Worm (Caenorhabditis elegans): ENCODE data around the gene aman-2.

aman-2 gene

ce11 chrV:11960831-11961190 is 27.8 kb upstream of the aman-2 start:
- no peak for TF ChIP-seq egrh-3 (GFP tag; IDR thresholded peaks at IDR 0.05)
- no peak for TF ChIP-seq unc-130 (GFP tag; optimal IDR thresholded peaks at IDR 0.05)
- no peak for TF ChIP-seq F57C9.4 (tag; optimal IDR thresholded peaks at IDR 0.05)
- TF ChIP-seq tbx-9 (tag; optimal IDR thresholded peaks at IDR 0.05; ENCODE audit: borderline replicate concordance): no peak
- no peak for TF ChIP-seq hsf-1 (GFP tag; IDR thresholded peaks at IDR 0.05)
- TF ChIP-seq atf-7 (tag; optimal IDR thresholded peaks at IDR 0.05): no peak
- TF ChIP-seq lin-26 (GFP tag; IDR thresholded peaks at IDR 0.05): no peak
- TF ChIP-seq Y67H2A.10 (GFP tag; conservative IDR thresholded peaks at IDR 0.05): no peak
- no peak for TF ChIP-seq nhr-179 (tag; optimal IDR thresholded peaks at IDR 0.05)
- TF ChIP-seq ccch-3 (GFP tag; optimal IDR thresholded peaks at IDR 0.05): no peak
- TF ChIP-seq athp-1 (tag; optimal IDR thresholded peaks at IDR 0.05): no peak
- TF ChIP-seq F55B11.4 (tag; optimal IDR thresholded peaks at IDR 0.05; ENCODE audit: borderline replicate concordance, insufficient read depth): no peak
- TF ChIP-seq egl-18 (GFP tag; IDR thresholded peaks at IDR 0.05): no peak
- TF ChIP-seq nhr-27 (tag; optimal IDR thresholded peaks at IDR 0.05): no peak
- TF ChIP-seq ztf-18 (tag; optimal IDR thresholded peaks at IDR 0.05): no peak
- no peak for TF ChIP-seq madf-3 (GFP tag; IDR thresholded peaks at IDR 0.05)

- TF ChIP-seq repo-1 (tag; optimal IDR thresholded peaks at IDR 0.05): no peak
- TF ChIP-seq ama-1 (optimal IDR thresholded peaks at IDR 0.05): no peak
- TF ChIP-seq ama-1 (GFP tag; optimal IDR thresholded peaks at IDR 0.05): no peak
- no peak for TF ChIP-seq T07F8.4 (tag; optimal IDR thresholded peaks at IDR 0.05)
- no peak for TF ChIP-seq Y79H2A.3 (GFP tag; conservative IDR thresholded peaks at IDR 0.05)
- TF ChIP-seq unc-130 (GFP tag; optimal IDR thresholded peaks at IDR 0.05): no peak
- no peak for TF ChIP-seq attf-3 (GFP tag; conservative IDR thresholded peaks at IDR 0.05)
- no peak for TF ChIP-seq nhr-27 (tag; optimal IDR thresholded peaks at IDR 0.05)
- TF ChIP-seq nhr-80 (tag; optimal IDR thresholded peaks at IDR 0.05): no peak
- no peak for TF ChIP-seq egl-18 (GFP tag; IDR thresholded peaks at IDR 0.05)
- TF ChIP-seq nhr-90 (tag; optimal IDR thresholded peaks at IDR 0.05): no peak
- TF ChIP-seq die-1 (tag; optimal IDR thresholded peaks at IDR 0.05): no peak
- TF ChIP-seq egrh-3 (GFP tag; IDR thresholded peaks at IDR 0.05): no peak
Measured at ce11 chrV:11960084-11960830, 27.2 kb upstream of the aman-2 start.

ce11 chrV:11958343-11959291 is 25.6 kb upstream of the aman-2 start, which contains the start of gene F58H1.5:
Gene F58H1.5 (plus strand): TSS chrV:11958393.
- TF ChIP-seq nfya-2 (GFP tag; IDR thresholded peaks at IDR 0.05) (no peak), F33H1.4 (GFP tag; IDR thresholded peaks at IDR 0.05) (no peak), sea-2 (GFP tag; IDR thresholded peaks at IDR 0.05) (no peak), repo-1 (tag; optimal IDR thresholded peaks at IDR 0.05) (no peak), attf-3 (GFP tag; conservative IDR thresholded peaks at IDR 0.05) (no peak), rpc-1 (optimal IDR thresholded peaks at IDR 0.05) (no peak), rpc-1 (tag; optimal IDR thresholded peaks at IDR 0.05) (no peak), efl-1 (GFP tag; optimal IDR thresholded peaks at IDR 0.05) (no peak), unc-62 (GFP tag; optimal IDR thresholded peaks at IDR 0.05) (no peak), K12H6.12 (tag; optimal IDR thresholded peaks at IDR 0.05) (no peak), B0261.1 (tag; optimal IDR thresholded peaks at IDR 0.05) (no peak), snpc-1.3 (tag; optimal IDR thresholded peaks at IDR 0.05; ENCODE audit: insufficient read depth) (no peak), ceh-27 (GFP tag; optimal IDR thresholded peaks at IDR 0.05) (no peak), ceh-100 (GFP tag; IDR thresholded peaks at IDR 0.05) (no peak), ama-1 (optimal IDR thresholded peaks at IDR 0.05) (no peak), ama-1 (GFP tag; optimal IDR thresholded peaks at IDR 0.05) (no peak), ekl-4 (GFP tag; IDR thresholded peaks at IDR 0.05) (no peak), attf-6 (GFP tag; IDR thresholded peaks at IDR 0.05) (no peak), attf-5 (GFP tag; optimal IDR thresholded peaks at IDR 0.05) (no peak), ccch-3 (GFP tag; optimal IDR thresholded peaks at IDR 0.05) (no peak), let-607 (tag; optimal IDR thresholded peaks at IDR 0.05) (no peak)
